Worm (Caenorhabditis elegans) whole organism, L3 larva: Measurements from ENCODE around the gene cest-8.

Experiments
- R02D3.7 ChIP-seq: fragments of 150-350 bp; optimal IDR thresholded peaks from 2 replicates; lab custom pipeline; 2014; ENCODE audit warnings: missing biosample characterization, missing genetic modification characterization
- ZK546.5 ChIP-seq: sonication (generic microtip); optimal IDR thresholded peaks from 2 replicates; lab custom pipeline; 2017; ENCODE audit warnings: missing biosample characterization, missing genetic modification characterization
- ama-1 ChIP-seq: fragments of 150-350 bp; optimal IDR thresholded peaks from 2 replicates; lab custom pipeline; 2018
- ceh-16 ChIP-seq: sonication (generic microtip); optimal IDR thresholded peaks from 2 replicates; lab custom pipeline; 2017; ENCODE audit warnings: missing biosample characterization, missing genetic modification characterization
- ceh-28 ChIP-seq: fragments of 150-350 bp; optimal IDR thresholded peaks from 2 replicates; lab custom pipeline; 2014; ENCODE audit warnings: missing biosample characterization, missing genetic modification reagents, missing genetic modification characterization
- ceh-82 ChIP-seq: fragments of 150-350 bp; optimal IDR thresholded peaks from 2 replicates; lab custom pipeline; 2014; ENCODE audit warnings: missing biosample characterization, missing genetic modification characterization
- ceh-9 ChIP-seq: sonication (generic microtip); optimal IDR thresholded peaks from 2 replicates; lab custom pipeline; 2018; ENCODE audit warnings: missing biosample characterization, missing genetic modification characterization
- daf-12 ChIP-seq: fragments of 150-350 bp; optimal IDR thresholded peaks from 2 replicates; lab custom pipeline; 2014; ENCODE audit warnings: missing biosample characterization, missing genetic modification reagents, missing genetic modification characterization
- egl-5 ChIP-seq: fragments of 150-350 bp; optimal IDR thresholded peaks from 2 replicates; lab custom pipeline; 2017; ENCODE audit warnings: missing biosample characterization, missing genetic modification reagents, missing genetic modification characterization, inconsistent platforms
- elt-1 ChIP-seq: fragments of 150-350 bp; optimal IDR thresholded peaks from 2 replicates; lab custom pipeline; 2014; ENCODE audit warnings: missing biosample characterization, missing genetic modification characterization
- elt-2 ChIP-seq: sonication (generic microtip); optimal IDR thresholded peaks from 2 replicates; lab custom pipeline; 2016; ENCODE audit warnings: missing genetic modification reagents, mild to moderate bottlenecking, missing genetic modification characterization, missing compliant biosample characterization
- elt-3 ChIP-seq, 3 experiments: fragments of 150-350 bp in 1 of 3; sonication (generic microtip) in 2 of 3; optimal IDR thresholded peaks; 2 replicates in 2 of 3; 4 replicates in 1 of 3; lab custom pipeline; 2014 to 2017; ENCODE audit warnings: missing biosample characterization in 3 of 3, missing genetic modification characterization in 3 of 3
- fkh-10 ChIP-seq: sonication (generic microtip); optimal IDR thresholded peaks from 2 replicates; lab custom pipeline; 2017; ENCODE audit warnings: missing biosample characterization, missing genetic modification reagents, missing genetic modification characterization
- fkh-2 ChIP-seq: fragments of 150-350 bp; optimal IDR thresholded peaks from 2 replicates; lab custom pipeline; 2014; ENCODE audit warnings: missing biosample characterization, missing genetic modification reagents, missing genetic modification characterization
- fos-1 ChIP-seq: fragments of 150-350 bp; optimal IDR thresholded peaks from 2 replicates; lab custom pipeline; 2014; ENCODE audit warnings: missing biosample characterization, missing genetic modification characterization
- hmg-11 ChIP-seq: sonication (generic microtip); optimal IDR thresholded peaks from 2 replicates; lab custom pipeline; 2016; ENCODE audit warnings: missing genetic modification characterization, missing compliant biosample characterization
- jun-1 ChIP-seq: fragments of 150-350 bp; optimal IDR thresholded peaks from 2 replicates; lab custom pipeline; 2014; ENCODE audit warnings: missing biosample characterization, missing genetic modification reagents, missing genetic modification characterization
- lin-15B ChIP-seq: fragments of 150-350 bp; optimal IDR thresholded peaks from 2 replicates; lab custom pipeline; 2014; ENCODE audit warnings: missing biosample characterization, missing genetic modification characterization
- lin-39 ChIP-seq: fragments of 150-350 bp; optimal IDR thresholded peaks from 2 replicates; lab custom pipeline; 2018; ENCODE audit warnings: missing biosample characterization, missing genetic modification reagents, missing genetic modification characterization
- lsy-12 ChIP-seq: sonication (generic microtip); optimal IDR thresholded peaks from 2 replicates; lab custom pipeline; 2016; ENCODE audit warnings: mild to moderate bottlenecking, missing genetic modification characterization, missing compliant biosample characterization
- mdl-1 ChIP-seq: fragments of 150-350 bp; optimal IDR thresholded peaks from 2 replicates; lab custom pipeline; 2014; ENCODE audit warnings: missing biosample characterization, missing genetic modification characterization
- mml-1 ChIP-seq: fragments of 150-350 bp; sonication (generic microtip); optimal IDR thresholded peaks from 3 replicates; lab custom pipeline; 2014; ENCODE audit warnings: missing biosample characterization, missing genetic modification characterization
- nfya-1 ChIP-seq: sonication (generic microtip); optimal IDR thresholded peaks from 2 replicates; lab custom pipeline; 2017; ENCODE audit warnings: missing genetic modification characterization, mild to moderate bottlenecking, missing compliant biosample characterization, antibody characterized with exemption, moderate library complexity; ENCODE audit not compliant: insufficient read depth
- nhr-11 ChIP-seq: fragments of 150-350 bp; optimal IDR thresholded peaks from 2 replicates; lab custom pipeline; 2014; ENCODE audit warnings: missing biosample characterization, missing genetic modification characterization
- nhr-12 ChIP-seq: fragments of 150-350 bp; optimal IDR thresholded peaks from 2 replicates; lab custom pipeline; 2014; ENCODE audit warnings: missing biosample characterization, missing genetic modification characterization
- nhr-23 ChIP-seq: fragments of 150-350 bp; optimal IDR thresholded peaks from 2 replicates; lab custom pipeline; 2014; ENCODE audit warnings: missing biosample characterization, missing genetic modification reagents, missing genetic modification characterization
- nhr-237 ChIP-seq: fragments of 150-350 bp; optimal IDR thresholded peaks from 2 replicates; lab custom pipeline; 2014; ENCODE audit warnings: missing biosample characterization, missing genetic modification characterization
- nhr-25 ChIP-seq: sonication (generic microtip); optimal IDR thresholded peaks from 2 replicates; lab custom pipeline; 2017; ENCODE audit warnings: missing biosample characterization, missing genetic modification characterization
- nhr-28 ChIP-seq: fragments of 150-350 bp; optimal IDR thresholded peaks from 2 replicates; lab custom pipeline; 2014; ENCODE audit warnings: missing biosample characterization, missing genetic modification characterization
- nhr-43 ChIP-seq: sonication (generic microtip); optimal IDR thresholded peaks from 2 replicates; lab custom pipeline; 2016; ENCODE audit warnings: mild to moderate bottlenecking, missing genetic modification characterization, missing compliant biosample characterization; ENCODE audit not compliant: poor library complexity, severe bottlenecking
- nhr-77 ChIP-seq: fragments of 150-350 bp; optimal IDR thresholded peaks from 2 replicates; lab custom pipeline; 2014; ENCODE audit warnings: missing biosample characterization, missing genetic modification characterization
- pha-4 ChIP-seq: fragments of 150-350 bp; optimal IDR thresholded peaks from 2 replicates; lab custom pipeline; 2014; ENCODE audit warnings: missing biosample characterization, missing genetic modification reagents, missing genetic modification characterization
- pqm-1 ChIP-seq: fragments of 150-350 bp; optimal IDR thresholded peaks from 2 replicates; lab custom pipeline; 2017; ENCODE audit warnings: missing biosample characterization, missing genetic modification characterization, inconsistent platforms
- skn-1 ChIP-seq: fragments of 150-350 bp; optimal IDR thresholded peaks from 2 replicates; lab custom pipeline; 2014; ENCODE audit warnings: missing biosample characterization, missing genetic modification characterization
- tbx-2 ChIP-seq: sonication (generic microtip); optimal IDR thresholded peaks from 2 replicates; lab custom pipeline; 2016; ENCODE audit warnings: mild to moderate bottlenecking, missing genetic modification characterization, missing compliant biosample characterization
- unc-62 ChIP-seq: fragments of 150-350 bp; sonication (generic microtip); optimal IDR thresholded peaks from 4 replicates; lab custom pipeline; 2014; ENCODE audit warnings: missing biosample characterization, missing genetic modification reagents, missing genetic modification characterization
- zag-1 ChIP-seq: fragments of 150-350 bp; optimal IDR thresholded peaks from 2 replicates; lab custom pipeline; 2014; ENCODE audit warnings: missing biosample characterization, missing genetic modification characterization
- ztf-11 ChIP-seq: fragments of 150-350 bp; optimal IDR thresholded peaks from 2 replicates; lab custom pipeline; 2014; ENCODE audit warnings: missing biosample characterization, missing genetic modification characterization

cest-8 gene

ce11 chrX:12172482-12173134 is 46.9 kb upstream of the cest-8 start:
- peak; percentile 90 for TF ChIP-seq elt-1 (tag; lab: Kevin White, UChicago)
- TF ChIP-seq nhr-25, result peak; percentile 55
- TF ChIP-seq mdl-1, result no peak
- peak; percentile 94 for TF ChIP-seq elt-2 (tag; lab: Kevin White, UChicago)
- TF ChIP-seq jun-1 (tag; lab: Kevin White, UChicago), result peak; percentile 46
- peak; percentile 70 for TF ChIP-seq pqm-1 (tag; lab: Kevin White, UChicago)
- no peak for TF ChIP-seq lsy-12 (tag; lab: Kevin White, UChicago)
- peak; percentile 9 for TF ChIP-seq pha-4 (tag; lab: Kevin White, UChicago)
- TF ChIP-seq zag-1, result no peak
- no peak for TF ChIP-seq nhr-12 (tag; lab: Kevin White, UChicago)
- TF ChIP-seq ztf-11 (tag; lab: Kevin White, UChicago), result no peak

ce11 chrX:12173989-12174388 is 45.5 kb upstream of the cest-8 start:
- peak; percentile 40 for TF ChIP-seq elt-2 (tag; lab: Kevin White, UChicago)
- no peak for TF ChIP-seq tbx-2 (tag; lab: Kevin White, UChicago)
- TF ChIP-seq nhr-237 (tag; lab: Kevin White, UChicago), result no peak
- TF ChIP-seq elt-3 (tag; optimal IDR thresholded peaks at IDR 0.05; lab: Kevin White, UChicago), result no peak
- no peak for TF ChIP-seq skn-1 (tag; lab: Kevin White, UChicago)
- TF ChIP-seq mdl-1, result no peak
- TF ChIP-seq lin-15B, result no peak
- TF ChIP-seq lin-39 (tag; lab: Kevin White, UChicago), result no peak
- peak; percentile 35 for TF ChIP-seq pqm-1 (tag; lab: Kevin White, UChicago)
- TF ChIP-seq ZK546.5 (tag; lab: Kevin White, UChicago), result no peak
- no peak for TF ChIP-seq nfya-1 (tag; lab: Kevin White, UChicago)
- TF ChIP-seq nhr-11, result no peak

- no peak for TF ChIP-seq mml-1 (tag; lab: Kevin White, UChicago)
- peak; percentile 39 for TF ChIP-seq elt-2 (tag; lab: Kevin White, UChicago)
- no peak for TF ChIP-seq nhr-23
- no peak for TF ChIP-seq elt-3 (tag; optimal IDR thresholded peaks at IDR 0.05; lab: Kevin White, UChicago)
- no peak for TF ChIP-seq nhr-43 (tag; lab: Kevin White, UChicago)
- no peak for TF ChIP-seq lin-15B
- TF ChIP-seq fkh-10 (GFP tag; lab: Kevin White, UChicago), result no peak
- no peak for TF ChIP-seq ceh-16 (tag; lab: Kevin White, UChicago)
- no peak for TF ChIP-seq elt-1 (tag; lab: Kevin White, UChicago)
- TF ChIP-seq zag-1, result no peak
- no peak for TF ChIP-seq nhr-237 (tag; lab: Kevin White, UChicago)
- no peak for TF ChIP-seq ceh-28 (tag; lab: Kevin White, UChicago)
- no peak for TF ChIP-seq daf-12 (tag; lab: Kevin White, UChicago)
- peak; percentile 41 for TF ChIP-seq pqm-1 (tag; lab: Kevin White, UChicago)
- no peak for TF ChIP-seq egl-5
- TF ChIP-seq hmg-11, result peak; percentile 5
- TF ChIP-seq nhr-25, result no peak
- TF ChIP-seq nfya-1 (tag; lab: Kevin White, UChicago), result peak; percentile 11
- no peak for TF ChIP-seq nhr-11
- no peak for TF ChIP-seq unc-62 (GFP tag; lab: Kevin White, UChicago)
- no peak for TF ChIP-seq jun-1 (tag; lab: Kevin White, UChicago)
- no peak for TF ChIP-seq R02D3.7 (tag; lab: Kevin White, UChicago)
- peak; percentile 13 for TF ChIP-seq pha-4 (tag; lab: Kevin White, UChicago)
- no peak for TF ChIP-seq nhr-12 (tag; lab: Kevin White, UChicago)
- TF ChIP-seq mdl-1, result no peak
- no peak for TF ChIP-seq nhr-28 (tag; lab: Kevin White, UChicago)
- TF ChIP-seq nhr-77 (tag; lab: Kevin White, UChicago), result no peak
- TF ChIP-seq ZK546.5 (tag; lab: Kevin White, UChicago), result no peak
- TF ChIP-seq fos-1 (tag; lab: Kevin White, UChicago), result no peak
- no peak for TF ChIP-seq ceh-9
- no peak for TF ChIP-seq ama-1 (lab: Kevin White, UChicago)
- TF ChIP-seq ceh-82 (tag; lab: Kevin White, UChicago), result no peak
- no peak for TF ChIP-seq fkh-2 (tag; lab: Kevin White, UChicago)
Observed at ce11 chrX:12174686-12175404, 44.6 kb upstream of the cest-8 start.
